Worm (Caenorhabditis elegans): ENCODE measurements around the gene atn-1.

Gene atn-1

ce11 chrV:12513900-12514299 is 35.7 kb downstream of the atn-1 start:
- no peak for TF ChIP-seq aly-2 (tag; optimal IDR thresholded peaks at IDR 0.05)
- peak; percentile 39 for TF ChIP-seq sma-9 (GFP tag; optimal IDR thresholded peaks at IDR 0.05)
- no peak for TF ChIP-seq sma-9 (tag; optimal IDR thresholded peaks at IDR 0.05)
- TF ChIP-seq skn-1 (tag; optimal IDR thresholded peaks at IDR 0.05), result no peak
- TF ChIP-seq elt-3 (tag; optimal IDR thresholded peaks at IDR 0.05), result no peak
- no peak for TF ChIP-seq ztf-1 (GFP tag; conservative IDR thresholded peaks at IDR 0.05)
- peak; percentile 2 for TF ChIP-seq fos-1 (tag; optimal IDR thresholded peaks at IDR 0.05)
- TF ChIP-seq F13H6.1 (tag; optimal IDR thresholded peaks at IDR 0.05), result peak; percentile 12
- TF ChIP-seq elt-1 (tag; optimal IDR thresholded peaks at IDR 0.05), result no peak

ce11 chrV:12517148-12517547 is 38.9 kb downstream of the atn-1 start, which contains the start of gene cal-1:
Gene cal-1 (minus strand): TSS chrV:12517248.
- TF ChIP-seq lsy-2 (tag; optimal IDR thresholded peaks at IDR 0.05), result no peak
- TF ChIP-seq ztf-4 (tag; optimal IDR thresholded peaks at IDR 0.05), result no peak
- no peak for TF ChIP-seq nhr-25 (tag; optimal IDR thresholded peaks at IDR 0.05)
- no peak for TF ChIP-seq mbf-1 (tag; optimal IDR thresholded peaks at IDR 0.05)
- no peak for TF ChIP-seq unc-39 (tag; optimal IDR thresholded peaks at IDR 0.05)
- no peak for TF ChIP-seq dmd-4 (tag; optimal IDR thresholded peaks at IDR 0.05)
- no peak for TF ChIP-seq snpc-4 (tag; optimal IDR thresholded peaks at IDR 0.05)
- TF ChIP-seq peb-1 (tag; optimal IDR thresholded peaks at IDR 0.05), result no peak
- TF ChIP-seq nhr-12 (tag; optimal IDR thresholded peaks at IDR 0.05), result no peak
- TF ChIP-seq mdl-1 (tag; optimal IDR thresholded peaks at IDR 0.05), result no peak
- TF ChIP-seq alr-1 (tag; optimal IDR thresholded peaks at IDR 0.05), result no peak
- TF ChIP-seq ceh-16 (tag; optimal IDR thresholded peaks at IDR 0.05), result no peak
- no peak for TF ChIP-seq elt-1 (tag; optimal IDR thresholded peaks at IDR 0.05)
- no peak for TF ChIP-seq skn-1 (tag; optimal IDR thresholded peaks at IDR 0.05)
- no peak for TF ChIP-seq C34F6.9 (tag; optimal IDR thresholded peaks at IDR 0.05)
- no peak for TF ChIP-seq nhr-21 (tag; optimal IDR thresholded peaks at IDR 0.05)

ce11 chrV:12517757-12518156 is 39.5 kb downstream of the atn-1 start:
- TF ChIP-seq lsy-2 (tag; optimal IDR thresholded peaks at IDR 0.05) (peak in 1 of 2 experiments; percentile 46), ceh-82 (tag; optimal IDR thresholded peaks at IDR 0.05) (no peak), C34F6.9 (tag; optimal IDR thresholded peaks at IDR 0.05) (peak; percentile 44), nhr-77 (tag; optimal IDR thresholded peaks at IDR 0.05) (no peak), nhr-129 (tag; optimal IDR thresholded peaks at IDR 0.05) (peak; percentile 56), sem-4 (tag; optimal IDR thresholded peaks at IDR 0.05) (no peak), F13H6.1 (tag; optimal IDR thresholded peaks at IDR 0.05) (peak; percentile 60), sma-9 (GFP tag; optimal IDR thresholded peaks at IDR 0.05) (peak; percentile 31), sma-9 (tag; optimal IDR thresholded peaks at IDR 0.05) (no peak)

DNA sequence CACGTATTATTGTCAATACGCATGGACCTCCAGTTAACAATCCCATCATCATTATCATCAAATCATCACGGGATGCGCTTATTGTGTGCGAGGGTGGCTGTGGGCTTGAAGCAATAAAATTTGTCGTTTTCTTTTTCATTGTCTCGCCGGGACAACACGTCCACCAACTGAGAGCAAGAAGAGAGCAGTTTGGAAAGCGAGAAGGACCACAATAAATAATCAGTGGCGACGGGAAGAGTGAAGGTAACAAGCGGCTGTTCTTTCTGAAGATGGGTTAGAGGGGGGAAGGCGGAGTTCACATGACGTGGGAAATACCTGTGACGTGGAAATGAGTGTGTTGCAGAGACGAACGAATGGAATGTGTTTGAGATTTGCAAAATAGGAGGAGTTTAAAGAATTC is 40.6 kb downstream of the atn-1 start:
- TF ChIP-seq dmd-4 (tag; optimal IDR thresholded peaks at IDR 0.05) (no peak), snpc-4 (tag; optimal IDR thresholded peaks at IDR 0.05) (no peak), lin-39 (tag; optimal IDR thresholded peaks at IDR 0.05) (no peak), nhr-11 (tag; optimal IDR thresholded peaks at IDR 0.05) (no peak), F13H6.1 (tag; optimal IDR thresholded peaks at IDR 0.05) (peak; percentile 88), nhr-129 (tag; optimal IDR thresholded peaks at IDR 0.05) (peak; percentile 71), nhr-77 (tag; optimal IDR thresholded peaks at IDR 0.05) (no peak), nhr-10 (tag; optimal IDR thresholded peaks at IDR 0.05) (no peak), crh-2 (tag; optimal IDR thresholded peaks at IDR 0.05) (peak; percentile 65), lsy-2 (tag; optimal IDR thresholded peaks at IDR 0.05) (peak in 1 of 2 experiments; percentile 56), lin-13 (GFP tag; optimal IDR thresholded peaks at IDR 0.05) (no peak), ztf-11 (tag; optimal IDR thresholded peaks at IDR 0.05) (no peak), ztf-4 (tag; optimal IDR thresholded peaks at IDR 0.05) (peak; percentile 40), C34F6.9 (tag; optimal IDR thresholded peaks at IDR 0.05) (peak; percentile 21), elt-3 (tag; optimal IDR thresholded peaks at IDR 0.05) (no peak), ama-1 (optimal IDR thresholded peaks at IDR 0.05) (no peak), elt-1 (tag; optimal IDR thresholded peaks at IDR 0.05) (no peak), Y55F3AM.14 (GFP tag; optimal IDR thresholded peaks at IDR 0.05) (no peak), sma-9 (GFP tag; optimal IDR thresholded peaks at IDR 0.05) (peak; percentile 77), sma-9 (tag; optimal IDR thresholded peaks at IDR 0.05) (no peak), nhr-12 (tag; optimal IDR thresholded peaks at IDR 0.05) (no peak), fos-1 (tag; optimal IDR thresholded peaks at IDR 0.05) (no peak), ZK546.5 (tag; optimal IDR thresholded peaks at IDR 0.05) (no peak), unc-55 (GFP tag; optimal IDR thresholded peaks at IDR 0.05) (no peak), mdl-1 (tag; optimal IDR thresholded peaks at IDR 0.05) (no peak), R02D3.7 (tag; optimal IDR thresholded peaks at IDR 0.05) (no peak), blmp-1 (tag; optimal IDR thresholded peaks at IDR 0.05; ENCODE audit: insufficient read depth) (no peak), mab-5 (tag; optimal IDR thresholded peaks at IDR 0.05) (peak; percentile 74)

All from whole organism, L2 larva.